Fruit fly (Drosophila melanogaster): ENCODE data around the gene CG13473.

Gene CG13473

dm6 chr3L:14706461-14706880, 22.1 kb upstream of the CG13473 start (continued):
- TF ChIP-seq sna (GFP tag; IDR thresholded peaks at IDR 0.05; ENCODE audit: partially characterized antibody), result peak; percentile 48
- peak; percentile 86 for TF ChIP-seq Bgb (GFP tag; IDR thresholded peaks at IDR 0.05; ENCODE audit: partially characterized antibody)
- no peak for TF ChIP-seq seq (GFP tag; IDR thresholded peaks at IDR 0.05)
- no peak for TF ChIP-seq croc (GFP tag; conservative IDR thresholded peaks at IDR 0.05)
- TF ChIP-seq CG8388 (GFP tag; optimal IDR thresholded peaks at IDR 0.05), result no peak
- no peak for TF ChIP-seq CG43689 (GFP tag; IDR thresholded peaks at IDR 0.05)
- TF ChIP-seq CG4730 (GFP tag; IDR thresholded peaks at IDR 0.05), result no peak
- peak; percentile 89 for TF ChIP-seq psq (GFP tag; optimal IDR thresholded peaks at IDR 0.05)
- TF ChIP-seq Mad (GFP tag; optimal IDR thresholded peaks at IDR 0.05), result no peak
- TF ChIP-seq Doc3 (GFP tag; IDR thresholded peaks at IDR 0.05; ENCODE audit: partially characterized antibody), result no peak
- no peak for TF ChIP-seq CG2889 (GFP tag; IDR thresholded peaks at IDR 0.05)
- no peak for TF ChIP-seq nom (GFP tag; optimal IDR thresholded peaks at IDR 0.05)
- no peak for TF ChIP-seq CkIIα-i1 (GFP tag; IDR thresholded peaks at IDR 0.05)
- no peak for TF ChIP-seq B-H1 (GFP tag; IDR thresholded peaks at IDR 0.05)
- TF ChIP-seq CG17912 (GFP tag; optimal IDR thresholded peaks at IDR 0.05), result no peak
- no peak for TF ChIP-seq CG11398 (GFP tag; optimal IDR thresholded peaks at IDR 0.05)
- TF ChIP-seq Blimp-1 (GFP tag; optimal IDR thresholded peaks at IDR 0.05), result no peak
- no peak for TF ChIP-seq CG3065 (GFP tag; optimal IDR thresholded peaks at IDR 0.05)
- TF ChIP-seq fru (optimal IDR thresholded peaks at IDR 0.05), result no peak
- peak; percentile 27 for TF ChIP-seq HHEX (GFP tag; optimal IDR thresholded peaks at IDR 0.05)
- no peak for TF ChIP-seq Ets97D (GFP tag; optimal IDR thresholded peaks at IDR 0.05)
- TF ChIP-seq chif (GFP tag; optimal IDR thresholded peaks at IDR 0.05), result no peak
- no peak for TF ChIP-seq CG14965 (GFP tag; optimal IDR thresholded peaks at IDR 0.05; ENCODE audit: borderline replicate concordance)
- no peak for TF ChIP-seq CG11504 (tag; optimal IDR thresholded peaks at IDR 0.05)
- no peak for TF ChIP-seq CG31224 (GFP tag; IDR thresholded peaks at IDR 0.05)
- TF ChIP-seq grau (tag; optimal IDR thresholded peaks at IDR 0.05), result no peak
- TF ChIP-seq CG18476 (GFP tag; optimal IDR thresholded peaks at IDR 0.05), result no peak
- TF ChIP-seq kni (GFP tag; optimal IDR thresholded peaks at IDR 0.05), result no peak
- TF ChIP-seq CG7786 (GFP tag; optimal IDR thresholded peaks at IDR 0.05), result no peak
- TF ChIP-seq otp (GFP tag; IDR thresholded peaks at IDR 0.05), result no peak
- no peak for TF ChIP-seq H15 (GFP tag; IDR thresholded peaks at IDR 0.05)
- peak; percentile 11 for TF ChIP-seq CG31365 (tag; optimal IDR thresholded peaks at IDR 0.05)
- no peak for TF ChIP-seq dm (GFP tag; optimal IDR thresholded peaks at IDR 0.05)
- no peak for TF ChIP-seq her (GFP tag; optimal IDR thresholded peaks at IDR 0.05)
- no peak for TF ChIP-seq CG6175 (GFP tag; IDR thresholded peaks at IDR 0.05)
- peak; percentile 54 for TF ChIP-seq CG13296 (GFP tag; optimal IDR thresholded peaks at IDR 0.05)
- no peak for TF ChIP-seq tap (tag; optimal IDR thresholded peaks at IDR 0.05)
- no peak for TF ChIP-seq D (optimal IDR thresholded peaks at IDR 0.05)
- no peak for TF ChIP-seq D (GFP tag; optimal IDR thresholded peaks at IDR 0.05)
- TF ChIP-seq lola (GFP tag; optimal IDR thresholded peaks at IDR 0.05), result no peak
- no peak for TF ChIP-seq Myb (GFP tag; optimal IDR thresholded peaks at IDR 0.05)
- TF ChIP-seq kay (GFP tag; optimal IDR thresholded peaks at IDR 0.05), result no peak
- TF ChIP-seq Dref (GFP tag; IDR thresholded peaks at IDR 0.05), result no peak
- TF ChIP-seq Adf1 (GFP tag; IDR thresholded peaks at IDR 0.05), result peak; percentile 57; the same call in 1 of the 2 replicates
- no peak for TF ChIP-seq CG33557 (GFP tag; optimal IDR thresholded peaks at IDR 0.05)
- TF ChIP-seq Dek (tag; optimal IDR thresholded peaks at IDR 0.05), result no peak
- TF ChIP-seq mirr (GFP tag; optimal IDR thresholded peaks at IDR 0.05), result no peak
- TF ChIP-seq CG7372 (GFP tag; IDR thresholded peaks at IDR 0.05), result peak; percentile 81
- no peak for TF ChIP-seq CG3995 (GFP tag; optimal IDR thresholded peaks at IDR 0.05)
- no peak for TF ChIP-seq CG7745 (tag; optimal IDR thresholded peaks at IDR 0.05)
- TF ChIP-seq CG3847 (GFP tag; IDR thresholded peaks at IDR 0.05), result no peak
- TF ChIP-seq NFAT (GFP tag; IDR thresholded peaks at IDR 0.05), result no peak
